Fruit fly (Drosophila melanogaster): Measurements from ENCODE around the gene Gr10a.
A peak's percentile ranks its signal among the peaks of the same experiment; 100 is the strongest.

Gr10a gene

dm6 chrX:11391364-11391915, 25.8 kb downstream of the Gr10a start (continued):
- TF ChIP-seq bcd (GFP tag; optimal IDR thresholded peaks at IDR 0.05), result peak; percentile 20
- no peak for TF ChIP-seq D19B (GFP tag; optimal IDR thresholded peaks at IDR 0.05)
- peak; percentile 25; the same call in 1 of the 3 replicates for TF ChIP-seq CG34422 (GFP tag; IDR thresholded peaks at IDR 0.05)
- no peak for TF ChIP-seq dati (GFP tag; IDR thresholded peaks at IDR 0.05)
- no peak for TF ChIP-seq CG10274 (GFP tag; optimal IDR thresholded peaks at IDR 0.05)
- TF ChIP-seq so (GFP tag; IDR thresholded peaks at IDR 0.05), result no peak; the same call in 2 of the 3 replicates
- no peak for TF ChIP-seq lov (optimal IDR thresholded peaks at IDR 0.05)
- TF ChIP-seq lov (GFP tag; IDR thresholded peaks at IDR 0.05), result no peak
- no peak for TF ChIP-seq CG8290 (GFP tag; optimal IDR thresholded peaks at IDR 0.05)
- TF ChIP-seq CG8290 (tag; optimal IDR thresholded peaks at IDR 0.05), result peak in 1 of 2 experiments; percentile 67
- no peak for TF ChIP-seq MTF-1 (GFP tag; optimal IDR thresholded peaks at IDR 0.05; ENCODE audit: borderline replicate concordance)
- no peak for TF ChIP-seq Atf-2 (GFP tag; optimal IDR thresholded peaks at IDR 0.05)
- TF ChIP-seq twi (tag; optimal IDR thresholded peaks at IDR 0.05), result no peak
- TF ChIP-seq pnt (GFP tag; optimal IDR thresholded peaks at IDR 0.05), result peak; percentile 17
- no peak for TF ChIP-seq CG42726 (GFP tag; IDR thresholded peaks at IDR 0.05; ENCODE audit: partially characterized antibody)
- TF ChIP-seq CG7357 (GFP tag; IDR thresholded peaks at IDR 0.05), result peak; percentile 53; the same call in 2 of the 3 replicates
- peak in 1 of 2 experiments; percentile 8 for TF ChIP-seq bsh (GFP tag; optimal IDR thresholded peaks at IDR 0.05)
- TF ChIP-seq Opbp (GFP tag; IDR thresholded peaks at IDR 0.05; ENCODE audit: partially characterized antibody), result no peak
- TF ChIP-seq ttk (GFP tag; IDR thresholded peaks at IDR 0.05), result peak; percentile 42
- TF ChIP-seq z (GFP tag; IDR thresholded peaks at IDR 0.05), result no peak
- TF ChIP-seq CG2202 (tag; optimal IDR thresholded peaks at IDR 0.05), result no peak
- no peak for TF ChIP-seq dm (GFP tag; optimal IDR thresholded peaks at IDR 0.05)
- TF ChIP-seq tin (GFP tag; optimal IDR thresholded peaks at IDR 0.05), result no peak
- TF ChIP-seq CG3281 (GFP tag; optimal IDR thresholded peaks at IDR 0.05), result peak; percentile 27
- peak; percentile 74 for TF ChIP-seq ranshi (GFP tag; IDR thresholded peaks at IDR 0.05)
- no peak for TF ChIP-seq CG8388 (GFP tag; optimal IDR thresholded peaks at IDR 0.05)
- TF ChIP-seq CG5953 (GFP tag; IDR thresholded peaks at IDR 0.05), result no peak
- 0 out of 2 replicates have a peak, but pooled peaks have one; percentile 29 for TF ChIP-seq rib (GFP tag; IDR thresholded peaks at IDR 0.05)
- no peak for TF ChIP-seq CG32767 (GFP tag; IDR thresholded peaks at IDR 0.05)
- no peak for TF ChIP-seq CG3407 (GFP tag; optimal IDR thresholded peaks at IDR 0.05)
- TF ChIP-seq CG2712 (tag; optimal IDR thresholded peaks at IDR 0.05), result no peak
- peak; percentile 36 for TF ChIP-seq E2f1 (GFP tag; IDR thresholded peaks at IDR 0.05)
- no peak for TF ChIP-seq CG11723 (GFP tag; optimal IDR thresholded peaks at IDR 0.05)
- TF ChIP-seq Aef1 (GFP tag; IDR thresholded peaks at IDR 0.05), result peak; percentile 60
- peak; percentile 35; the same call in 1 of the 3 replicates for TF ChIP-seq zfh1 (GFP tag; IDR thresholded peaks at IDR 0.05)
- no peak for TF ChIP-seq sim (GFP tag; IDR thresholded peaks at IDR 0.05)
- no peak for TF ChIP-seq Elba2 (GFP tag; optimal IDR thresholded peaks at IDR 0.05)
- no peak for TF ChIP-seq CG30403 (GFP tag; optimal IDR thresholded peaks at IDR 0.05)
- no peak for TF ChIP-seq CG12104 (GFP tag; optimal IDR thresholded peaks at IDR 0.05)
- TF ChIP-seq CG4404 (GFP tag; IDR thresholded peaks at IDR 0.05), result no peak
- TF ChIP-seq Hey (tag; optimal IDR thresholded peaks at IDR 0.05), result no peak
- TF ChIP-seq sug (tag; optimal IDR thresholded peaks at IDR 0.05), result peak; percentile 11
- TF ChIP-seq B-H2 (GFP tag; optimal IDR thresholded peaks at IDR 0.05), result peak; percentile 7
- 0 out of 2 replicates have a peak, but pooled peaks have one; percentile 43 for TF ChIP-seq ap (GFP tag; IDR thresholded peaks at IDR 0.05)
- TF ChIP-seq CG4820 (GFP tag; optimal IDR thresholded peaks at IDR 0.05), result no peak
- TF ChIP-seq NfI (GFP tag; optimal IDR thresholded peaks at IDR 0.05), result peak; percentile 31
- no peak for TF ChIP-seq hth (optimal IDR thresholded peaks at IDR 0.05)
- TF ChIP-seq CG15696 (tag; optimal IDR thresholded peaks at IDR 0.05), result no peak
- no peak for TF ChIP-seq Nf-YB (GFP tag; optimal IDR thresholded peaks at IDR 0.05)
- no peak for TF ChIP-seq CG8281 (tag; optimal IDR thresholded peaks at IDR 0.05)
- TF ChIP-seq run (tag; optimal IDR thresholded peaks at IDR 0.05), result no peak
- no peak; the same call in 1 of the 2 replicates for TF ChIP-seq Drgx (GFP tag; IDR thresholded peaks at IDR 0.05)
